Worm (Caenorhabditis elegans): ENCODE measurements around the gene cpg-8.

DNA sequence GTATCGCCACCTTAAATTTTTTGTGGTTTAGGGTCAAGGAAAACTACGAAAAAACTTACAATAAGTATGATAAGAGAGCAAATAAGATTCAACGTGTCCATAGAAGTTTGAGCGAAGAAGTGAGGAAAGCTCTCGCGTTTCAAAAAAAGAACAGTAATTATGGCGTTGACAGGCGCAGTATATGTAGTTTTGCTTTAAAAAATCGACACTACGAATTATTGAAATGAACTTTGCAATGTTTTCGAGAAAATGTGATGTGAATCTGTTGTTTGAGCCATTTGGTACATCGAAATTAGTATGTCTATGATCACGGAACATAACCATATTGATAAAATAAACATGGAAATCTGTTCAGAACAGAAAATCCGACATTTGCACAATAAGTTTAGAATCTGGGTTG lies 29.8 kb downstream of the cpg-8 start, which contains the start of gene srx-74:
- TF ChIP-seq nhr-25 (tag; optimal IDR thresholded peaks at IDR 0.05; ENCODE audit: borderline replicate concordance, insufficient read depth) (no peak), mdl-1 (tag; optimal IDR thresholded peaks at IDR 0.05) (no peak), nhr-77 (tag; optimal IDR thresholded peaks at IDR 0.05) (no peak), nhr-11 (tag; optimal IDR thresholded peaks at IDR 0.05) (no peak), nhr-28 (tag; optimal IDR thresholded peaks at IDR 0.05) (no peak), F26F4.8 (GFP tag; conservative IDR thresholded peaks at IDR 0.05) (no peak), unc-39 (tag; optimal IDR thresholded peaks at IDR 0.05) (no peak), unc-62 (GFP tag; optimal IDR thresholded peaks at IDR 0.05 in 1 of 2) (no peak), unc-62 (tag; optimal IDR thresholded peaks at IDR 0.05) (no peak), F49E8.2 (tag; optimal IDR thresholded peaks at IDR 0.05; ENCODE audit: borderline replicate concordance) (no peak), zfp-3 (GFP tag; conservative IDR thresholded peaks at IDR 0.05) (no peak), nhr-76 (tag; optimal IDR thresholded peaks at IDR 0.05) (no peak), ztf-11 (tag; optimal IDR thresholded peaks at IDR 0.05) (no peak), daf-8 (GFP tag; IDR thresholded peaks at IDR 0.05) (no peak), fos-1 (tag; optimal IDR thresholded peaks at IDR 0.05) (no peak)

Data from whole organism, L4 larva.